Worm (Caenorhabditis elegans) whole organism, midembryonic: ENCODE results near the gene klp-12.

ENCODE experiments used
- T22C8.4 ChIP-seq: fragments of 200-800 bp; sonication (Bioruptor generic); IDR thresholded peaks from 2 replicates; pipeline ENCODE4 v1.3.6; 2022; ENCODE audit warnings: missing genetic modification characterization, missing compliant biosample characterization
- cog-1 ChIP-seq: sonication (generic microtip); optimal IDR thresholded peaks from 2 replicates; lab custom pipeline; 2016; ENCODE audit warnings: missing genetic modification characterization, missing compliant biosample characterization
- flt-1 ChIP-seq: fragments of 200-800 bp; sonication (Bioruptor generic); IDR thresholded peaks from 2 replicates; pipeline ENCODE4 v1.3.6; 2022; ENCODE audit warnings: missing genetic modification characterization, missing compliant biosample characterization
- klf-2 ChIP-seq: fragments of 200-800 bp; sonication (Bioruptor generic); conservative IDR thresholded peaks from 2 replicates; pipeline ENCODE4 v1.3.6; 2022; ENCODE audit warnings: missing genetic modification reagents, missing genetic modification characterization, missing compliant biosample characterization
- med-1 ChIP-seq: sonication (generic microtip); optimal IDR thresholded peaks from 2 replicates; lab custom pipeline; 2017; ENCODE audit warnings: missing genetic modification characterization, mild to moderate bottlenecking, missing compliant biosample characterization, antibody characterized with exemption, missing genetic modification reagents; ENCODE audit not compliant: insufficient read depth
- ref-1 ChIP-seq: fragments of 200-800 bp; sonication (Bioruptor generic); conservative IDR thresholded peaks from 2 replicates; pipeline ENCODE4 v1.3.6; 2022; ENCODE audit warnings: missing genetic modification reagents, missing genetic modification characterization, missing compliant biosample characterization
- tab-1 ChIP-seq: fragments of 200-800 bp; sonication (Bioruptor generic); IDR thresholded peaks from 2 replicates; pipeline ENCODE4 v1.3.6; 2022; ENCODE audit warnings: missing genetic modification characterization, missing compliant biosample characterization
- ztf-23 ChIP-seq: fragments of 200-800 bp; sonication (Bioruptor generic); IDR thresholded peaks from 2 replicates; pipeline ENCODE4 v1.3.6; 2022; ENCODE audit warnings: missing genetic modification reagents, missing genetic modification characterization, missing compliant biosample characterization
- ztf-29 ChIP-seq: fragments of 200-800 bp; sonication (Bioruptor generic); IDR thresholded peaks from 2 replicates; pipeline ENCODE4 v1.3.6; 2022; ENCODE audit warnings: missing genetic modification reagents, missing genetic modification characterization, missing compliant biosample characterization

The klp-12 gene

ce11 chrIV:11350809-11351208 lies 8.9 kb downstream of the klp-12 start:
- TF ChIP-seq ref-1 (GFP tag; lab: Robert Waterston, UW) (no peak), tab-1 (GFP tag; lab: Robert Waterston, UW) (no peak), cog-1 (tag; lab: Kevin White, UChicago) (no peak), ztf-23 (GFP tag; lab: Robert Waterston, UW) (no peak), ztf-29 (GFP tag; lab: Robert Waterston, UW) (no peak), flt-1 (GFP tag; lab: Robert Waterston, UW) (no peak), T22C8.4 (GFP tag; lab: Robert Waterston, UW) (no peak), klf-2 (GFP tag; lab: Robert Waterston, UW) (no peak), med-1 (GFP tag; lab: Kevin White, UChicago) (no peak)

- TF ChIP-seq tab-1 (GFP tag; lab: Robert Waterston, UW), result no peak
- TF ChIP-seq med-1 (GFP tag; lab: Kevin White, UChicago), result no peak
- TF ChIP-seq ztf-29 (GFP tag; lab: Robert Waterston, UW), result no peak
- TF ChIP-seq klf-2 (GFP tag; lab: Robert Waterston, UW), result no peak
- no peak for TF ChIP-seq flt-1 (GFP tag; lab: Robert Waterston, UW)
- no peak for TF ChIP-seq ztf-23 (GFP tag; lab: Robert Waterston, UW)
- TF ChIP-seq cog-1 (tag; lab: Kevin White, UChicago), result no peak
- no peak for TF ChIP-seq ref-1 (GFP tag; lab: Robert Waterston, UW)
- no peak for TF ChIP-seq T22C8.4 (GFP tag; lab: Robert Waterston, UW)
Measured at ce11 chrIV:11349747-11350146, 9.9 kb downstream of the klp-12 start.

- TF ChIP-seq ref-1 (GFP tag; lab: Robert Waterston, UW), result no peak
- TF ChIP-seq T22C8.4 (GFP tag; lab: Robert Waterston, UW), result no peak
- no peak for TF ChIP-seq flt-1 (GFP tag; lab: Robert Waterston, UW)
- no peak for TF ChIP-seq tab-1 (GFP tag; lab: Robert Waterston, UW)
- TF ChIP-seq ztf-23 (GFP tag; lab: Robert Waterston, UW), result no peak
- no peak for TF ChIP-seq med-1 (GFP tag; lab: Kevin White, UChicago)
- no peak for TF ChIP-seq ztf-29 (GFP tag; lab: Robert Waterston, UW)
- TF ChIP-seq klf-2 (GFP tag; lab: Robert Waterston, UW), result no peak
- TF ChIP-seq cog-1 (tag; lab: Kevin White, UChicago), result no peak
Measured at ce11 chrIV:11348822-11349221, 10.8 kb downstream of the klp-12 start.

ce11 chrIV:11347275-11347674 lies 12.4 kb downstream of the klp-12 start:
- TF ChIP-seq flt-1 (GFP tag; lab: Robert Waterston, UW) (no peak), klf-2 (GFP tag; lab: Robert Waterston, UW) (no peak), tab-1 (GFP tag; lab: Robert Waterston, UW) (no peak), cog-1 (tag; lab: Kevin White, UChicago) (no peak), ref-1 (GFP tag; lab: Robert Waterston, UW) (no peak), med-1 (GFP tag; lab: Kevin White, UChicago) (no peak)

- no peak for TF ChIP-seq med-1 (GFP tag; lab: Kevin White, UChicago)
- TF ChIP-seq ztf-29 (GFP tag; lab: Robert Waterston, UW), result no peak
- TF ChIP-seq ztf-23 (GFP tag; lab: Robert Waterston, UW), result no peak
- TF ChIP-seq cog-1 (tag; lab: Kevin White, UChicago), result no peak
- no peak for TF ChIP-seq tab-1 (GFP tag; lab: Robert Waterston, UW)
- TF ChIP-seq klf-2 (GFP tag; lab: Robert Waterston, UW), result no peak
- TF ChIP-seq T22C8.4 (GFP tag; lab: Robert Waterston, UW), result no peak
- TF ChIP-seq ref-1 (GFP tag; lab: Robert Waterston, UW), result no peak
- no peak for TF ChIP-seq flt-1 (GFP tag; lab: Robert Waterston, UW)
Measured at ce11 chrIV:11344288-11344687, 15.4 kb downstream of the klp-12 start.

ce11 chrIV:11340735-11341443 lies 18.8 kb downstream of the klp-12 start:
- TF ChIP-seq T22C8.4 (GFP tag; lab: Robert Waterston, UW) (no peak), tab-1 (GFP tag; lab: Robert Waterston, UW) (no peak), klf-2 (GFP tag; lab: Robert Waterston, UW) (no peak), cog-1 (tag; lab: Kevin White, UChicago) (no peak), ztf-23 (GFP tag; lab: Robert Waterston, UW) (no peak), flt-1 (GFP tag; lab: Robert Waterston, UW) (no peak), ztf-29 (GFP tag; lab: Robert Waterston, UW) (no peak)

- TF ChIP-seq ztf-29 (GFP tag; lab: Robert Waterston, UW), result no peak
- TF ChIP-seq med-1 (GFP tag; lab: Kevin White, UChicago), result no peak
- no peak for TF ChIP-seq ztf-23 (GFP tag; lab: Robert Waterston, UW)
- no peak for TF ChIP-seq tab-1 (GFP tag; lab: Robert Waterston, UW)
- no peak for TF ChIP-seq T22C8.4 (GFP tag; lab: Robert Waterston, UW)
- TF ChIP-seq klf-2 (GFP tag; lab: Robert Waterston, UW), result no peak
- TF ChIP-seq flt-1 (GFP tag; lab: Robert Waterston, UW), result no peak
Measured at ce11 chrIV:11337021-11337420, 22.6 kb downstream of the klp-12 start, which contains the start of gene F54E12.2. Gene F54E12.2 (minus strand): TSS chrIV:11337184.

ce11 chrIV:11336180-11336579 lies 23.5 kb downstream of the klp-12 start:
- no peak for TF ChIP-seq T22C8.4 (GFP tag; lab: Robert Waterston, UW)
- TF ChIP-seq cog-1 (tag; lab: Kevin White, UChicago), result no peak
- TF ChIP-seq tab-1 (GFP tag; lab: Robert Waterston, UW), result no peak
- no peak for TF ChIP-seq flt-1 (GFP tag; lab: Robert Waterston, UW)
- TF ChIP-seq med-1 (GFP tag; lab: Kevin White, UChicago), result no peak
- no peak for TF ChIP-seq ref-1 (GFP tag; lab: Robert Waterston, UW)

ce11 chrIV:11332751-11333150 lies 26.9 kb downstream of the klp-12 start, which contains the start of gene sart-3:
Gene sart-3 (minus strand): TSS chrIV:11332969.
- TF ChIP-seq cog-1 (tag; lab: Kevin White, UChicago), result no peak
- TF ChIP-seq T22C8.4 (GFP tag; lab: Robert Waterston, UW), result no peak
- TF ChIP-seq ztf-23 (GFP tag; lab: Robert Waterston, UW), result no peak
- no peak for TF ChIP-seq med-1 (GFP tag; lab: Kevin White, UChicago)
- no peak for TF ChIP-seq flt-1 (GFP tag; lab: Robert Waterston, UW)
- TF ChIP-seq tab-1 (GFP tag; lab: Robert Waterston, UW), result no peak
- TF ChIP-seq klf-2 (GFP tag; lab: Robert Waterston, UW), result no peak
- no peak for TF ChIP-seq ztf-29 (GFP tag; lab: Robert Waterston, UW)
- TF ChIP-seq ref-1 (GFP tag; lab: Robert Waterston, UW), result no peak
